Worm (Caenorhabditis elegans): ENCODE data around the gene rgef-1.

DNA sequence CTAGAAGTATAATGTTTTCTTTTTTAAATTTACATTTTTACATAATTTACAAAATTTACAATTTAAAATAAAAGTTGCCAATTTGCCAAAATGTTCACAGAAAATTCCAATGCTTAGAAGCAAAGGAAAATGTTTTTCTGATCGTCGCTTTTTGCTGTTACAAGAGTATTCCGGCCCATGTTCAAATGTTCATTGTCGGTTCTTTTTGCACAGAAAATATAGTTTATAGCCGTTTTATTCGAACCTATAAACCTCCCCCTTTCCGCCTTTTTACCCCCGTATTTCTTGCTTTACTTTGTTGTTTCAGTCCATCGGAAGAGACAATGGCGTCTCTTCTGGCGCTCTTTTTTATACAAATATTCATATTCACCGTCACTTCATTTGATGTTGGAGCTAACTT is 26.9 kb downstream of the rgef-1 start, which contains the start of gene tag-329:
- TF ChIP-seq ama-1 (optimal IDR thresholded peaks at IDR 0.05), result no peak
- TF ChIP-seq daf-12 (tag; optimal IDR thresholded peaks at IDR 0.05), result no peak
- TF ChIP-seq dpl-1 (GFP tag; optimal IDR thresholded peaks at IDR 0.05), result no peak
- TF ChIP-seq fkh-10 (GFP tag; optimal IDR thresholded peaks at IDR 0.05), result no peak
- no peak for TF ChIP-seq F49E8.2 (tag; optimal IDR thresholded peaks at IDR 0.05; ENCODE audit: borderline replicate concordance)
- TF ChIP-seq nhr-28 (tag; optimal IDR thresholded peaks at IDR 0.05), result no peak
- TF ChIP-seq F10B5.3 (tag; optimal IDR thresholded peaks at IDR 0.05), result no peak
- no peak for TF ChIP-seq tag-97 (GFP tag; IDR thresholded peaks at IDR 0.05)
- no peak for TF ChIP-seq nhr-237 (tag; optimal IDR thresholded peaks at IDR 0.05)
- no peak for TF ChIP-seq unc-62 (GFP tag; optimal IDR thresholded peaks at IDR 0.05 in 1 of 2)
- TF ChIP-seq unc-62 (tag; optimal IDR thresholded peaks at IDR 0.05), result no peak

Measured in whole organism, L4 larva.